Worm (Caenorhabditis elegans) whole organism, young adult: Measurements from ENCODE around the gene sec-16A.2.

Experiments
- B0019.2 ChIP-seq: fragments of 200-800 bp; sonication (Bioruptor generic); conservative IDR thresholded peaks from 2 replicates; pipeline ENCODE4 v1.3.6; 2022; ENCODE audit warnings: missing genetic modification reagents, missing genetic modification characterization, missing compliant biosample characterization
- B0261.1 ChIP-seq: sonication (generic microtip); optimal IDR thresholded peaks from 2 replicates; lab custom pipeline; 2016; ENCODE audit warnings: mild to moderate bottlenecking, missing genetic modification characterization, moderate library complexity, missing compliant biosample characterization
- B0336.3 ChIP-seq: fragments of 200-800 bp; sonication (Bioruptor generic); IDR thresholded peaks from 2 replicates; pipeline ENCODE4 v1.3.6; 2022; ENCODE audit warnings: missing genetic modification characterization, missing compliant biosample characterization
- C17E4.6 ChIP-seq: fragments of 200-800 bp; sonication (Bioruptor generic); IDR thresholded peaks from 2 replicates; pipeline ENCODE4 v1.3.6; 2022; ENCODE audit warnings: missing genetic modification reagents, missing genetic modification characterization, missing compliant biosample characterization
- D2030.7 ChIP-seq: fragments of 200-800 bp; sonication (Bioruptor generic); IDR thresholded peaks from 2 replicates; pipeline ENCODE4 v1.3.6; 2022; ENCODE audit warnings: missing genetic modification reagents, missing genetic modification characterization, missing compliant biosample characterization
- F10E7.11 ChIP-seq: sonication (generic microtip); optimal IDR thresholded peaks from 2 replicates; lab custom pipeline; 2017; ENCODE audit warnings: mild to moderate bottlenecking, missing genetic modification characterization, moderate library complexity, missing compliant biosample characterization
- F22D6.2 ChIP-seq: sonication (generic microtip); optimal IDR thresholded peaks from 2 replicates; lab custom pipeline; 2016; ENCODE audit warnings: mild to moderate bottlenecking, missing genetic modification characterization, missing compliant biosample characterization
- F23B12.7 ChIP-seq: sonication (generic microtip); optimal IDR thresholded peaks from 2 replicates; lab custom pipeline; 2017; ENCODE audit warnings: missing genetic modification characterization, mild to moderate bottlenecking, missing compliant biosample characterization, antibody characterized with exemption, moderate library complexity; ENCODE audit not compliant: insufficient read depth
- K11D2.4 ChIP-seq: fragments of 200-800 bp; sonication (Bioruptor generic); IDR thresholded peaks from 2 replicates; pipeline ENCODE4 v1.3.6; 2022; ENCODE audit warnings: missing genetic modification reagents, missing genetic modification characterization, missing compliant biosample characterization
- K12H6.12 ChIP-seq: fragments of 200-800 bp; sonication (Bioruptor generic); optimal IDR thresholded peaks from 2 replicates; lab custom pipeline; 2018; ENCODE audit warnings: mild to moderate bottlenecking, missing genetic modification characterization, missing compliant biosample characterization
- Y53G8AR.9 ChIP-seq: fragments of 200-800 bp; sonication (Bioruptor generic); conservative IDR thresholded peaks from 2 replicates; pipeline ENCODE4 v1.3.6; 2022; ENCODE audit warnings: missing genetic modification reagents, missing genetic modification characterization, missing compliant biosample characterization
- Y67H2A.10 ChIP-seq: fragments of 200-800 bp; sonication (Bioruptor generic); conservative IDR thresholded peaks from 2 replicates; pipeline ENCODE4 v1.3.6; 2022; ENCODE audit warnings: missing genetic modification reagents, missing genetic modification characterization, missing compliant biosample characterization
- ZK185.1 ChIP-seq: sonication (generic microtip); optimal IDR thresholded peaks from 2 replicates; lab custom pipeline; 2016; ENCODE audit warnings: mild to moderate bottlenecking, missing genetic modification characterization, missing compliant biosample characterization; ENCODE audit not compliant: poor library complexity, severe bottlenecking
- akir-1 ChIP-seq: fragments of 200-800 bp; sonication (Bioruptor generic); optimal IDR thresholded peaks from 2 replicates; lab custom pipeline; 2018; ENCODE audit warnings: mild to moderate bottlenecking, missing genetic modification characterization, moderate library complexity, missing compliant biosample characterization
- aptf-2 ChIP-seq: fragments of 200-800 bp; sonication (Bioruptor generic); conservative IDR thresholded peaks from 2 replicates; pipeline ENCODE4 v1.3.6; 2022; ENCODE audit warnings: missing genetic modification reagents, missing genetic modification characterization, missing compliant biosample characterization
- atf-7 ChIP-seq: sonication (generic microtip); optimal IDR thresholded peaks from 2 replicates; lab custom pipeline; 2017; ENCODE audit warnings: mild to moderate bottlenecking, missing genetic modification characterization, missing compliant biosample characterization
- attf-3 ChIP-seq: fragments of 200-800 bp; sonication (Bioruptor generic); conservative IDR thresholded peaks from 2 replicates; pipeline ENCODE4 v1.3.6; 2022; ENCODE audit warnings: missing genetic modification reagents, missing genetic modification characterization, missing compliant biosample characterization
- cebp-1 ChIP-seq, 2 experiments: fragments of 200-800 bp in 1 of 2; sonication (Bioruptor generic) in 1 of 2; sonication (generic microtip) in 1 of 2; IDR thresholded peaks in 1 of 2; optimal IDR thresholded peaks in 1 of 2; 2 replicates each; pipeline versions ENCODE4 v1.3.6 to Lab custom; 2017 to 2022; ENCODE audit warnings: missing compliant biosample characterization in 2 of 2, missing genetic modification characterization in 2 of 2, mild to moderate bottlenecking in 1 of 2, missing genetic modification reagents in 1 of 2, moderate library complexity in 1 of 2
- ceh-100 ChIP-seq: fragments of 200-800 bp; sonication (Bioruptor generic); IDR thresholded peaks from 2 replicates; pipeline ENCODE4 v1.3.6; 2022; ENCODE audit warnings: missing genetic modification reagents, missing genetic modification characterization, missing compliant biosample characterization
- ceh-40 ChIP-seq: fragments of 200-800 bp; sonication (Bioruptor generic); IDR thresholded peaks from 2 replicates; pipeline ENCODE4 v1.3.6; 2022; ENCODE audit warnings: missing genetic modification characterization, missing compliant biosample characterization
- ceh-79 ChIP-seq: sonication (generic microtip); optimal IDR thresholded peaks from 2 replicates; lab custom pipeline; 2017; ENCODE audit warnings: mild to moderate bottlenecking, missing genetic modification characterization, missing compliant biosample characterization
- egrh-3 ChIP-seq: fragments of 200-800 bp; sonication (Bioruptor generic); IDR thresholded peaks from 2 replicates; pipeline ENCODE4 v1.3.6; 2022; ENCODE audit warnings: missing genetic modification reagents, missing genetic modification characterization, missing compliant biosample characterization
- ets-4 ChIP-seq: fragments of 200-800 bp; sonication (Bioruptor generic); optimal IDR thresholded peaks from 2 replicates; lab custom pipeline; 2018; ENCODE audit warnings: mild to moderate bottlenecking, missing genetic modification characterization, missing compliant biosample characterization
- fkh-3 ChIP-seq: sonication (generic microtip); optimal IDR thresholded peaks from 2 replicates; lab custom pipeline; 2016; ENCODE audit warnings: mild to moderate bottlenecking, missing genetic modification characterization, missing compliant biosample characterization
- hlh-26 ChIP-seq: fragments of 200-800 bp; sonication (Bioruptor generic); conservative IDR thresholded peaks from 2 replicates; pipeline ENCODE4 v1.3.6; 2022; ENCODE audit warnings: missing genetic modification reagents, missing genetic modification characterization, missing compliant biosample characterization
- let-607 ChIP-seq, 2 experiments: fragments of 200-800 bp in 1 of 2; sonication (Bioruptor generic) in 1 of 2; sonication (generic microtip) in 1 of 2; optimal IDR thresholded peaks; 2 replicates each; lab custom pipeline; 2016 to 2018; ENCODE audit warnings: mild to moderate bottlenecking in 2 of 2, missing compliant biosample characterization in 2 of 2, missing genetic modification characterization in 2 of 2, moderate library complexity in 2 of 2, missing genotype in 1 of 2
- nfya-2 ChIP-seq: fragments of 200-800 bp; sonication (Bioruptor generic); IDR thresholded peaks from 2 replicates; pipeline ENCODE4 v1.3.6; 2022; ENCODE audit warnings: missing genetic modification reagents, missing genetic modification characterization, missing compliant biosample characterization
- nfyb-1 ChIP-seq: fragments of 200-800 bp; sonication (Bioruptor generic); IDR thresholded peaks from 2 replicates; pipeline ENCODE4 v1.3.6; 2022; ENCODE audit warnings: missing genetic modification reagents, missing genetic modification characterization, missing compliant biosample characterization
- nhr-120 ChIP-seq: fragments of 200-800 bp; sonication (Bioruptor generic); IDR thresholded peaks from 2 replicates; pipeline ENCODE4 v1.3.6; 2022; ENCODE audit warnings: missing genetic modification characterization, missing compliant biosample characterization
- nhr-179 ChIP-seq: sonication (generic microtip); optimal IDR thresholded peaks from 2 replicates; lab custom pipeline; 2016; ENCODE audit warnings: mild to moderate bottlenecking, missing genetic modification characterization, missing compliant biosample characterization
- nhr-27 ChIP-seq: fragments of 200-800 bp; sonication (Bioruptor generic); optimal IDR thresholded peaks from 2 replicates; lab custom pipeline; 2018; ENCODE audit warnings: mild to moderate bottlenecking, missing genetic modification characterization, moderate library complexity, missing compliant biosample characterization
- sdz-38 ChIP-seq: sonication (generic microtip); optimal IDR thresholded peaks from 2 replicates; lab custom pipeline; 2016; ENCODE audit warnings: missing genotype, missing genetic modification characterization, missing compliant biosample characterization
- snpc-3.4 ChIP-seq: sonication (generic microtip); optimal IDR thresholded peaks from 2 replicates; lab custom pipeline; 2017; ENCODE audit warnings: missing genetic modification characterization, mild to moderate bottlenecking, missing compliant biosample characterization, antibody characterized with exemption, moderate library complexity, missing genotype, missing genetic modification reagents
- snpc-4 ChIP-seq, 5 experiments: fragments of 150-350 bp in 1 of 5; sonication (generic microtip) in 4 of 5; optimal IDR thresholded peaks; 2 replicates each; lab custom pipeline; 2014 to 2018; ENCODE audit warnings: missing genetic modification characterization in 5 of 5, missing biosample characterization in 3 of 5, antibody characterized with exemption in 2 of 5, mild to moderate bottlenecking in 2 of 5, missing compliant biosample characterization in 2 of 5, missing genotype in 2 of 5, moderate library complexity in 2 of 5, missing genetic modification reagents in 1 of 5
- unc-130 ChIP-seq: sonication (generic microtip); optimal IDR thresholded peaks from 2 replicates; lab custom pipeline; 2016; ENCODE audit warnings: missing genetic modification reagents, missing genetic modification characterization, missing compliant biosample characterization
- unc-62 ChIP-seq: fragments of 150-350 bp; optimal IDR thresholded peaks from 2 replicates; lab custom pipeline; 2014; ENCODE audit warnings: missing biosample characterization, missing genetic modification reagents, missing genetic modification characterization
- ztf-28 ChIP-seq: fragments of 200-800 bp; sonication (Bioruptor generic); IDR thresholded peaks from 2 replicates; pipeline ENCODE4 v1.3.6; 2022; ENCODE audit warnings: missing genetic modification reagents, missing genetic modification characterization, missing compliant biosample characterization

sec-16A.2 gene

DNA sequence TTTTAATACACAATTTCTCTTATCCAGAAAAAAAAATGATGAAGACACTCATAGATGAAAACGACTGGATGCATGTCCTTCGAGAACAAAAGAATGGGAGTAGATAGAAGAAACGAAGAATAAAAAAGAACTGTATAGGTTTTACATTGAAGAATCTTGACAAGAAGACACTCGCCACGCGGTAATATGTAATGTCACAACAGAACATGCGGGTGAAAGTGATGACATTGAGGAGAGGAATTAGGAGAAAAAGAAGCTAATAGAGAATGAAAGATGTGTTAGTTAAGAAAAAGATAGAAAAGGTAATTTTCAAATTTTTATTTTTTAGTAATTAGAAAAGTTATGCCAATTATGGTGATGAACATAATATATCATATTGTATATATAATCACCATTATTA is 31.6 kb upstream of the sec-16A.2 start:
- no peak for TF ChIP-seq unc-62
- TF ChIP-seq aptf-2 (GFP tag; lab: Robert Waterston, UW), result no peak
- no peak for TF ChIP-seq Y67H2A.10 (GFP tag; lab: Robert Waterston, UW)
- TF ChIP-seq K11D2.4, result no peak
- TF ChIP-seq K12H6.12 (tag; lab: Kevin White, UChicago), result no peak
- no peak for TF ChIP-seq F23B12.7 (tag; lab: Kevin White, UChicago)
- TF ChIP-seq let-607 (tag; optimal IDR thresholded peaks at IDR 0.05; lab: Kevin White, UChicago), result no peak
- TF ChIP-seq hlh-26 (GFP tag; lab: Robert Waterston, UW), result no peak
- TF ChIP-seq sdz-38 (tag; lab: Kevin White, UChicago), result no peak
- TF ChIP-seq cebp-1 (GFP tag; IDR thresholded peaks at IDR 0.05; lab: Robert Waterston, UW), result no peak
- TF ChIP-seq cebp-1 (tag; optimal IDR thresholded peaks at IDR 0.05; lab: Kevin White, UChicago), result no peak
- TF ChIP-seq ztf-28, result no peak
- no peak for TF ChIP-seq F10E7.11 (tag; lab: Kevin White, UChicago)
- TF ChIP-seq B0336.3 (GFP tag; lab: Robert Waterston, UW), result no peak
- no peak for TF ChIP-seq attf-3 (GFP tag; lab: Robert Waterston, UW)
- no peak for TF ChIP-seq snpc-4 (GFP tag; optimal IDR thresholded peaks at IDR 0.05; lab: Kevin White, UChicago)
- TF ChIP-seq snpc-4 (tag; optimal IDR thresholded peaks at IDR 0.05; lab: Kevin White, UChicago), result no peak
- no peak for TF ChIP-seq nhr-120 (GFP tag; lab: Robert Waterston, UW)
- TF ChIP-seq nfya-2 (GFP tag; lab: Robert Waterston, UW), result no peak

DNA sequence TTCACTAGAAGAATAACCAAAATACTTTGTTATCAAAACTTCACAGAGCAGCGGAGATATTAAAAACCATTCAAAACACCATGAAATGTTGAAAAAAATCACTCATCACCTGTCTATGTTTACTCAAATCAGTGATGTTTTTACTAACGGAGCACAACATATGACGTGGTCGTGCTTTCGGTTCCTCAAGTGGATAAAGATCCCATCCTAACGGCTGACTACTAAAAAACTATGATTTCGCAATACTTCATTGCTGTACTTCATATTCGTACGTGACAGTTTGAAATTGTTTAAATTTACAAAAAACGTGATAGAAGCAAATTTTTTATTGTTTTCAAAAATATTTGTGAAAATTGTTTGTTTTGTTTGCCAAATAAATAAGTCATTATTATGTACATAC is 29.4 kb upstream of the sec-16A.2 start:
- TF ChIP-seq fkh-3 (tag; lab: Kevin White, UChicago) (no peak), B0261.1 (tag; lab: Kevin White, UChicago) (no peak), nhr-179 (tag; lab: Kevin White, UChicago) (no peak), C17E4.6 (GFP tag; lab: Robert Waterston, UW) (no peak), egrh-3 (GFP tag; lab: Robert Waterston, UW) (no peak), Y53G8AR.9 (GFP tag; lab: Robert Waterston, UW) (no peak), ceh-79 (tag; lab: Kevin White, UChicago) (no peak), K12H6.12 (tag; lab: Kevin White, UChicago) (peak; percentile 39), nfyb-1 (GFP tag; lab: Robert Waterston, UW) (0 out of 2 replicates have a peak, but pooled peaks have one; percentile 13), F22D6.2 (tag; lab: Kevin White, UChicago) (no peak), ZK185.1 (no peak), ceh-100 (GFP tag; lab: Robert Waterston, UW) (no peak), snpc-3.4 (no peak), B0336.3 (GFP tag; lab: Robert Waterston, UW) (no peak), unc-130 (GFP tag; lab: Kevin White, UChicago) (no peak), nhr-27 (no peak), D2030.7 (no peak), unc-62 (no peak), B0019.2 (GFP tag; lab: Robert Waterston, UW) (no peak), ets-4 (GFP tag; lab: Kevin White, UChicago) (no peak), atf-7 (tag; lab: Kevin White, UChicago) (no peak), akir-1 (no peak), cebp-1 (GFP tag; IDR thresholded peaks at IDR 0.05; lab: Robert Waterston, UW) (peak; percentile 87), cebp-1 (tag; optimal IDR thresholded peaks at IDR 0.05; lab: Kevin White, UChicago) (peak; percentile 97), nhr-120 (GFP tag; lab: Robert Waterston, UW) (no peak), ceh-40 (GFP tag; lab: Robert Waterston, UW) (no peak)
